Worm (Caenorhabditis elegans) whole organism, mixed stage, embryonic: ENCODE data around the gene srh-24.
A peak's percentile ranks its signal among the peaks of the same experiment; 100 is the strongest.

Experiments
- M03D4.4 ChIP-seq: sonication (generic microtip); optimal IDR thresholded peaks from 2 replicates; lab custom pipeline; 2017; ENCODE audit warnings: mild to moderate bottlenecking, missing genetic modification characterization, missing compliant biosample characterization
- bed-3 ChIP-seq: fragments of 200-800 bp; sonication (Bioruptor generic); optimal IDR thresholded peaks from 3 replicates; lab custom pipeline; 2018; ENCODE audit warnings: mild to moderate bottlenecking, missing genetic modification characterization, moderate library complexity, missing compliant biosample characterization
- blmp-1 ChIP-seq: fragments of 150-350 bp; optimal IDR thresholded peaks from 2 replicates; lab custom pipeline; 2014; ENCODE audit warnings: missing biosample characterization, missing genetic modification characterization
- ceh-39 ChIP-seq: fragments of 150-350 bp; optimal IDR thresholded peaks from 2 replicates; lab custom pipeline; 2014; ENCODE audit warnings: missing biosample characterization, missing genetic modification characterization
- ceh-43 ChIP-seq: fragments of 200-800 bp; sonication (Bioruptor generic); optimal IDR thresholded peaks from 2 replicates; lab custom pipeline; 2018; ENCODE audit warnings: mild to moderate bottlenecking, missing genetic modification characterization, moderate library complexity, missing compliant biosample characterization
- ceh-83 ChIP-seq: fragments of 200-800 bp; sonication (Bioruptor generic); optimal IDR thresholded peaks from 2 replicates; lab custom pipeline; 2018; ENCODE audit warnings: mild to moderate bottlenecking, missing genetic modification characterization, missing compliant biosample characterization
- cnd-1 ChIP-seq: fragments of 200-800 bp; sonication (Bioruptor generic); optimal IDR thresholded peaks from 2 replicates; lab custom pipeline; 2018; ENCODE audit warnings: mild to moderate bottlenecking, missing genetic modification characterization, missing compliant biosample characterization
- drap-1 ChIP-seq: fragments of 200-800 bp; sonication (Bioruptor generic); optimal IDR thresholded peaks from 3 replicates; lab custom pipeline; 2018; ENCODE audit warnings: mild to moderate bottlenecking, missing genetic modification characterization, missing compliant biosample characterization
- elt-1 ChIP-seq: sonication (generic microtip); optimal IDR thresholded peaks from 2 replicates; lab custom pipeline; 2017; ENCODE audit warnings: missing genetic modification characterization, mild to moderate bottlenecking, missing compliant biosample characterization, antibody characterized with exemption, moderate library complexity, borderline replicate concordance; ENCODE audit not compliant: insufficient read depth
- elt-3 ChIP-seq: fragments of 150-350 bp; optimal IDR thresholded peaks from 2 replicates; lab custom pipeline; 2014; ENCODE audit warnings: missing biosample characterization, missing genetic modification characterization
- flh-1 ChIP-seq: fragments of 200-800 bp; sonication (Bioruptor generic); optimal IDR thresholded peaks from 2 replicates; lab custom pipeline; 2018; ENCODE audit warnings: mild to moderate bottlenecking, missing genetic modification characterization, moderate library complexity, missing compliant biosample characterization
- ham-2 ChIP-seq: fragments of 200-800 bp; sonication (Bioruptor generic); optimal IDR thresholded peaks from 2 replicates; lab custom pipeline; 2018; ENCODE audit warnings: mild to moderate bottlenecking, missing genetic modification characterization, missing compliant biosample characterization
- hlh-1 ChIP-seq: fragments of 150-350 bp; optimal IDR thresholded peaks from 2 replicates; lab custom pipeline; 2014; ENCODE audit warnings: missing biosample characterization, missing genetic modification reagents, missing genetic modification characterization
- lin-13 ChIP-seq: fragments of 150-350 bp; optimal IDR thresholded peaks from 2 replicates; lab custom pipeline; 2014; ENCODE audit warnings: missing biosample characterization, missing genetic modification characterization
- lin-32 ChIP-seq: fragments of 200-800 bp; sonication (Bioruptor generic); optimal IDR thresholded peaks from 2 replicates; lab custom pipeline; 2018; ENCODE audit warnings: mild to moderate bottlenecking, missing genetic modification characterization, missing compliant biosample characterization
- lsy-2 ChIP-seq: fragments of 150-350 bp; optimal IDR thresholded peaks from 2 replicates; lab custom pipeline; 2014; ENCODE audit warnings: missing biosample characterization, missing genetic modification characterization
- mep-1 ChIP-seq: fragments of 150-350 bp; optimal IDR thresholded peaks from 2 replicates; lab custom pipeline; 2017; ENCODE audit warnings: missing biosample characterization, missing genetic modification reagents, missing genetic modification characterization, inconsistent platforms
- mls-2 ChIP-seq: sonication (generic microtip); optimal IDR thresholded peaks from 2 replicates; lab custom pipeline; 2016; ENCODE audit warnings: mild to moderate bottlenecking, missing genetic modification characterization, moderate library complexity, missing compliant biosample characterization
- nhr-12 ChIP-seq: fragments of 150-350 bp; optimal IDR thresholded peaks from 2 replicates; lab custom pipeline; 2014; ENCODE audit warnings: missing biosample characterization, missing genetic modification characterization
- nhr-2 ChIP-seq: fragments of 150-350 bp; optimal IDR thresholded peaks from 2 replicates; lab custom pipeline; 2014; ENCODE audit warnings: missing biosample characterization, missing genetic modification characterization
- nhr-237 ChIP-seq: fragments of 150-350 bp; optimal IDR thresholded peaks from 2 replicates; lab custom pipeline; 2014; ENCODE audit warnings: missing biosample characterization, missing genetic modification characterization
- nhr-76 ChIP-seq: sonication (generic microtip); optimal IDR thresholded peaks from 2 replicates; lab custom pipeline; 2017; ENCODE audit warnings: missing biosample characterization, missing genetic modification characterization
- pha-4 ChIP-seq: fragments of 150-350 bp; optimal IDR thresholded peaks from 2 replicates; lab custom pipeline; 2018; ENCODE audit warnings: missing biosample characterization, missing genetic modification reagents, missing genetic modification characterization
- sem-2 ChIP-seq: fragments of 200-800 bp; sonication (Bioruptor generic); optimal IDR thresholded peaks from 2 replicates; lab custom pipeline; 2018; ENCODE audit warnings: mild to moderate bottlenecking, missing genetic modification characterization, missing compliant biosample characterization
- snpc-4 ChIP-seq: fragments of 150-350 bp; optimal IDR thresholded peaks from 2 replicates; lab custom pipeline; 2014; ENCODE audit warnings: missing biosample characterization, missing genetic modification characterization
- sptf-1 ChIP-seq: sonication (generic microtip); optimal IDR thresholded peaks from 2 replicates; lab custom pipeline; 2017; ENCODE audit warnings: mild to moderate bottlenecking, missing genetic modification characterization, moderate library complexity, missing compliant biosample characterization
- tbx-8 ChIP-seq: fragments of 200-800 bp; sonication (Bioruptor generic); optimal IDR thresholded peaks from 2 replicates; lab custom pipeline; 2018; ENCODE audit warnings: mild to moderate bottlenecking, missing genetic modification characterization, moderate library complexity, missing compliant biosample characterization
- unc-120 ChIP-seq: sonication (generic microtip); optimal IDR thresholded peaks from 2 replicates; lab custom pipeline; 2017; ENCODE audit warnings: missing genetic modification characterization, missing compliant biosample characterization; ENCODE audit not compliant: poor library complexity, severe bottlenecking
- unc-39 ChIP-seq: fragments of 150-350 bp; optimal IDR thresholded peaks from 2 replicates; lab custom pipeline; 2014; ENCODE audit warnings: missing biosample characterization, missing genetic modification characterization
- unc-62 ChIP-seq: fragments of 150-350 bp; optimal IDR thresholded peaks from 2 replicates; lab custom pipeline; 2014; ENCODE audit warnings: missing biosample characterization, missing genetic modification reagents, missing genetic modification characterization
- zip-8 ChIP-seq: fragments of 150-350 bp; optimal IDR thresholded peaks from 2 replicates; lab custom pipeline; 2014; ENCODE audit warnings: missing biosample characterization, missing genetic modification characterization
- ztf-11 ChIP-seq: fragments of 150-350 bp; optimal IDR thresholded peaks from 2 replicates; lab custom pipeline; 2014; ENCODE audit warnings: missing biosample characterization, missing genetic modification characterization

srh-24 gene

ce11 chrV:13986823-13987222 lies 26.0 kb upstream of the srh-24 start:
- no peak for TF ChIP-seq ham-2
- no peak for TF ChIP-seq blmp-1
- TF ChIP-seq nhr-2 (tag; lab: Kevin White, UChicago), result no peak
- no peak for TF ChIP-seq lin-32
- TF ChIP-seq tbx-8, result no peak
- TF ChIP-seq elt-1 (tag; lab: Kevin White, UChicago), result no peak
- TF ChIP-seq snpc-4 (tag; lab: Kevin White, UChicago), result no peak
- TF ChIP-seq drap-1 (GFP tag; lab: Kevin White, UChicago), result no peak

DNA sequence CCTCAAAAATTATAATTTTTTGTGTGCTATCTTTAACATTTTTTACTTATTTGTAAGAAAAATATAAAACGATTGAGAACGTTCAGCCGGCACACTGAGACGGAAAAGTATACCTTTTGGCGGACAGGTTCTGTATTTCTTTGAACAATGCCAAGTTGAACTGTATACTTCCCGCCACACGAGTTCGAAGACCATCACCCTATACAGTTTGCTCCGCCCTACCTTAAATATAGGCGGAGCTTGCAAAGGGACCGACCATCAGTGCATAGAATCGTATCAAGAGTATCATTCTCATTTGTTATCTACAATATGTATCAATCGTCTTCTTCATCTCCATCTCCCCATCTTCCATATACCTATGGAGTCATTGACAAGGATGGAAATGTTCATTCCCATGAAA lies 24.0 kb upstream of the srh-24 start, which contains the start of gene end-1:
end-1 (plus strand) TSS at position 301 of the 400 bp plus-strand sequence.
- TF ChIP-seq lin-32, result no peak
- no peak for TF ChIP-seq tbx-8
- TF ChIP-seq flh-1 (GFP tag; lab: Kevin White, UChicago), result no peak
- TF ChIP-seq nhr-237 (tag; lab: Kevin White, UChicago), result no peak
- TF ChIP-seq nhr-12, result no peak
- no peak for TF ChIP-seq ham-2
- no peak for TF ChIP-seq lin-13
- no peak for TF ChIP-seq cnd-1 (tag; lab: Kevin White, UChicago)
- TF ChIP-seq elt-3 (tag; lab: Kevin White, UChicago), result no peak
- TF ChIP-seq ceh-39, result no peak
- TF ChIP-seq unc-39 (tag; lab: Kevin White, UChicago), result no peak
- TF ChIP-seq snpc-4 (tag; lab: Kevin White, UChicago), result no peak
- TF ChIP-seq sptf-1, result no peak
- TF ChIP-seq ztf-11 (tag; lab: Kevin White, UChicago), result no peak
- TF ChIP-seq zip-8 (tag; lab: Kevin White, UChicago), result no peak
- TF ChIP-seq sem-2 (GFP tag; lab: Kevin White, UChicago), result no peak

ce11 chrV:13981677-13982076 lies 20.9 kb upstream of the srh-24 start:
- TF ChIP-seq tbx-8 (no peak), ceh-83 (GFP tag; lab: Kevin White, UChicago) (no peak)
- TF ChIP-seq, all 35 proteins: peak for 0

DNA sequence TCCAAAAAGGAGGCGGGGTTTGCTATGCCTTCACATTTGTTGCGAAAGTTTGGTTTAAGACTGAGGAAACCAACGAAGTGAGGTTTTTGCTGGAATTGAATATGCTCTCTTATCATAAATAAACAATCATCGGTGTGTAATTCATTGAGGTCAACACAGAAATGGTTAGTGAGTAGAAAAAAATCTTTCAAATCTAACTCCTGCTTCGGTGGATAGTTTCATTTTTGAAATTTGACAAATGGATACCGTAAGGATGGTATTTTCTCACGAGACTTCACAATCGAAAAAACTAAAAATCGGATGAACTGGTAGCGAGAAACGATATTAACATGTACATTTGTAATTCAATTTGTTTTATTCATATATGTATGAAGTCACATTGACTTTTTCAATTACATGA lies 20.0 kb upstream of the srh-24 start, which contains the start of gene eol-1:
eol-1 (minus strand) TSS at position 101 of the 400 bp plus-strand sequence.
- TF ChIP-seq lin-13 (no peak), zip-8 (tag; lab: Kevin White, UChicago) (no peak), cnd-1 (tag; lab: Kevin White, UChicago) (no peak), tbx-8 (no peak), sptf-1 (no peak), elt-3 (tag; lab: Kevin White, UChicago) (no peak)

- TF ChIP-seq mep-1 (tag; lab: Kevin White, UChicago) (no peak), M03D4.4 (tag; lab: Kevin White, UChicago) (no peak), ceh-83 (GFP tag; lab: Kevin White, UChicago) (no peak), nhr-237 (tag; lab: Kevin White, UChicago) (no peak), sem-2 (GFP tag; lab: Kevin White, UChicago) (no peak), drap-1 (GFP tag; lab: Kevin White, UChicago) (no peak), blmp-1 (peak; percentile 79), ham-2 (no peak), lin-32 (no peak), nhr-76 (tag; lab: Kevin White, UChicago) (no peak), unc-39 (tag; lab: Kevin White, UChicago) (no peak), elt-1 (tag; lab: Kevin White, UChicago) (peak; percentile 80), elt-3 (tag; lab: Kevin White, UChicago) (no peak), bed-3 (GFP tag; lab: Kevin White, UChicago) (no peak)
These were observed 2.6 kb upstream of the srh-24 start, which contains the start of gene sao-1 for ce11 chrV:13963279-13963976. TSS of gene sao-1 (plus strand) at chrV:13963926.

DNA sequence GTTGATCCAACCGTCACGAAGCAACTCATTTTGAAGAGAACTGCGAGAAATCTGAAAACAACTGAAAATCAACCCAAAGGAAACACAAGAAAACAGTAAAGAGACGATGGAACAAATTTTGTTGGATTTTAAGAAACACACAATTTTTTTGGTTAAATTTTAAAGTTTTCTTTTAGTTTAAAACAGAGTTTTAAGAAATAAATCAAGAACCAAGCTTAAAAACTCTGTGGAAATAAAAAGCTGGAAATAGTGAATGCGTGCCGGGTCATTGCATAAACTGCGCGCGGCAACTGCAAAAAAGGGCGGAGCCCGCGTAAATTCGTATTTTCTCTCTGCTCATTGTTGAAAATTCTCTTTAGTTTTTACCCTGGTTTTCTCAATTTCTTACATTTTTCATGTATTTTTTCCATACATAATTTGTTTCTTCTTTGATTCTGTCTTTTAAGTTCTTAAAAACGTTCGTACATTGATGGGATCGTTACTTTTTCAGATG lies 1.2 kb upstream of the srh-24 start, which contains the start of the genes algn-13 and R10D12.13:
algn-13 (minus strand) TSS at position 51 of the 493 bp plus-strand sequence.
R10D12.13 (plus strand) TSS at position 491 of the 493 bp plus-strand sequence.
- TF ChIP-seq sptf-1 (peak; percentile 92), lin-32 (peak; percentile 41), lsy-2 (tag; lab: Kevin White, UChicago) (peak; percentile 37), tbx-8 (peak; percentile 64), blmp-1 (peak; percentile 52), ztf-11 (tag; lab: Kevin White, UChicago) (peak; percentile 59), ceh-83 (GFP tag; lab: Kevin White, UChicago) (peak; percentile 79), nhr-237 (tag; lab: Kevin White, UChicago) (no peak), sem-2 (GFP tag; lab: Kevin White, UChicago) (peak; percentile 64), ceh-39 (no peak), zip-8 (tag; lab: Kevin White, UChicago) (no peak), unc-120 (peak; percentile 91), flh-1 (GFP tag; lab: Kevin White, UChicago) (peak; percentile 64), ham-2 (peak; percentile 60), bed-3 (GFP tag; lab: Kevin White, UChicago) (peak; percentile 70), hlh-1 (tag; lab: Kevin White, UChicago) (peak; percentile 26), snpc-4 (tag; lab: Kevin White, UChicago) (no peak), nhr-2 (tag; lab: Kevin White, UChicago) (peak; percentile 24), M03D4.4 (tag; lab: Kevin White, UChicago) (peak; percentile 86), lin-13 (peak; percentile 66), mls-2 (tag; lab: Kevin White, UChicago) (peak; percentile 84), unc-39 (tag; lab: Kevin White, UChicago) (no peak), drap-1 (GFP tag; lab: Kevin White, UChicago) (peak; percentile 81), unc-62 (GFP tag; lab: Kevin White, UChicago) (no peak), mep-1 (tag; lab: Kevin White, UChicago) (peak; percentile 79), elt-3 (tag; lab: Kevin White, UChicago) (peak; percentile 16), ceh-43 (peak; percentile 68), cnd-1 (tag; lab: Kevin White, UChicago) (peak; percentile 77), nhr-12 (no peak), pha-4 (tag; lab: Kevin White, UChicago) (peak; percentile 52)
